Fruit fly (Drosophila melanogaster): Measurements from ENCODE around the gene salt.
A peak's percentile ranks its signal among the peaks of the same experiment; 100 is the strongest.

Gene salt

DNA sequence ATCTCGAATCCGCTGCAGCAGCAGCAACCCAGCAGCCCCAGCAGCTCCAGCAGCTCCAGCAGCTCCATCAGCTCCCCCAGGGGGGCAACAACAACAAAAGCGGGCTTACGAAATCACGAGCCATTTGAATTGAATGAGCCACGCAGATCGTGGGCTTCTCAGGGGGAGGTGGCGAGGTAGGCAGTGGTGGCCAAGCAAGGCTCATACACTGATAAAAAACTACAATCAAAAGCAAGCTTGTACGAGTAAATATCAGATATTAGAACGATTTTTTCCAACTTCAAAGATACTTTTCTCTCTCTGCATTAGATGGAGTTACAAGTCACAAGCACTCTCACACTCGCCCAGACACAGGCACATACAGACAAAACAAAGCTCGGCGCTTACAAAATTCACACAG lies 45.4 kb downstream of the salt start (continued):
- TF ChIP-seq CG6654 (GFP tag; optimal IDR thresholded peaks at IDR 0.05) (no peak), Lpt (GFP tag; optimal IDR thresholded peaks at IDR 0.05) (no peak), bcd (GFP tag; optimal IDR thresholded peaks at IDR 0.05) (peak; percentile 31), stwl (tag; optimal IDR thresholded peaks at IDR 0.05) (no peak), Sox102F (GFP tag; optimal IDR thresholded peaks at IDR 0.05) (peak; percentile 36), hbn (GFP tag; IDR thresholded peaks at IDR 0.05; ENCODE audit: partially characterized antibody) (no peak), gfzf (GFP tag; optimal IDR thresholded peaks at IDR 0.05) (no peak), CG10979 (tag; optimal IDR thresholded peaks at IDR 0.05) (peak; percentile 5), nau (GFP tag; optimal IDR thresholded peaks at IDR 0.05) (no peak), pzg (GFP tag; optimal IDR thresholded peaks at IDR 0.05) (no peak), BtbVII (GFP tag; optimal IDR thresholded peaks at IDR 0.05) (no peak), slbo (GFP tag; IDR thresholded peaks at IDR 0.05) (no peak), lbe (GFP tag; optimal IDR thresholded peaks at IDR 0.05) (no peak), GATAe (GFP tag; conservative IDR thresholded peaks at IDR 0.05) (no peak), TFAM (GFP tag; optimal IDR thresholded peaks at IDR 0.05) (no peak), Nf-YB (GFP tag; optimal IDR thresholded peaks at IDR 0.05) (no peak), Xrp1 (GFP tag; IDR thresholded peaks at IDR 0.05) (peak; percentile 38; the same call in 1 of the 2 replicates), CG16815 (GFP tag; optimal IDR thresholded peaks at IDR 0.05) (no peak), sisA (GFP tag; IDR thresholded peaks at IDR 0.05) (peak; percentile 51; the same call in 1 of the 2 replicates), Hand (GFP tag; optimal IDR thresholded peaks at IDR 0.05) (no peak), bbx (GFP tag; IDR thresholded peaks at IDR 0.05; ENCODE audit: partially characterized antibody) (no peak), Meics (GFP tag; optimal IDR thresholded peaks at IDR 0.05) (peak; percentile 30), CG30020 (tag; optimal IDR thresholded peaks at IDR 0.05) (no peak), CG12219 (GFP tag; optimal IDR thresholded peaks at IDR 0.05) (no peak), sens (GFP tag) (peak; percentile 84), CG4328 (GFP tag; optimal IDR thresholded peaks at IDR 0.05) (no peak), CG7963 (GFP tag; IDR thresholded peaks at IDR 0.05; ENCODE audit: partially characterized antibody) (no peak), oc (tag; optimal IDR thresholded peaks at IDR 0.05) (peak; percentile 35), Dek (tag; optimal IDR thresholded peaks at IDR 0.05) (no peak), ac (GFP tag; optimal IDR thresholded peaks at IDR 0.05) (no peak), CG14050 (GFP tag; IDR thresholded peaks at IDR 0.05) (0 out of 3 replicates have a peak, but pooled peaks have one; percentile 37), CG32772 (GFP tag; IDR thresholded peaks at IDR 0.05) (peak; percentile 38; the same call in 1 of the 2 replicates), Atf3 (GFP tag; optimal IDR thresholded peaks at IDR 0.05) (no peak), caup (GFP tag; optimal IDR thresholded peaks at IDR 0.05; ENCODE audit: severe bottlenecking) (peak; percentile 13), en (GFP tag; optimal IDR thresholded peaks at IDR 0.05) (no peak), sd (tag; optimal IDR thresholded peaks at IDR 0.05) (no peak), cg (GFP tag; optimal IDR thresholded peaks at IDR 0.05) (no peak), Elba2 (GFP tag; optimal IDR thresholded peaks at IDR 0.05) (no peak), al (GFP tag; IDR thresholded peaks at IDR 0.05) (no peak), HmgD (GFP tag; optimal IDR thresholded peaks at IDR 0.05) (no peak), so (GFP tag; IDR thresholded peaks at IDR 0.05) (no peak), vfl (GFP tag; optimal IDR thresholded peaks at IDR 0.05) (no peak), Dad (GFP tag; optimal IDR thresholded peaks at IDR 0.05) (no peak), CG4730 (GFP tag; IDR thresholded peaks at IDR 0.05) (0 out of 2 replicates have a peak, but pooled peaks have one; percentile 4), gsb-n (tag; optimal IDR thresholded peaks at IDR 0.05) (no peak), CG6272 (GFP tag; IDR thresholded peaks at IDR 0.05) (0 out of 2 replicates have a peak, but pooled peaks have one; percentile 14), grau (tag; optimal IDR thresholded peaks at IDR 0.05) (peak; percentile 10), otp (GFP tag; IDR thresholded peaks at IDR 0.05) (0 out of 3 replicates have a peak, but pooled peaks have one; percentile 25), mam (GFP tag; optimal IDR thresholded peaks at IDR 0.05) (no peak), Mes4 (GFP tag; optimal IDR thresholded peaks at IDR 0.05) (peak; percentile 12), jigr1 (GFP tag; IDR thresholded peaks at IDR 0.05) (no peak)

All from whole organism, embryonic.